Worm (Caenorhabditis elegans) whole organism, L3 larva: ENCODE data around the gene ttr-21.

Source experiments
- R02D3.7 ChIP-seq: fragments of 150-350 bp; optimal IDR thresholded peaks from 2 replicates; lab custom pipeline; 2014; ENCODE audit warnings: missing biosample characterization, missing genetic modification characterization
- ZK546.5 ChIP-seq: sonication (generic microtip); optimal IDR thresholded peaks from 2 replicates; lab custom pipeline; 2017; ENCODE audit warnings: missing biosample characterization, missing genetic modification characterization
- aly-2 ChIP-seq: fragments of 150-350 bp; optimal IDR thresholded peaks from 2 replicates; lab custom pipeline; 2014; ENCODE audit warnings: missing biosample characterization, missing genetic modification characterization
- ceh-16 ChIP-seq: sonication (generic microtip); optimal IDR thresholded peaks from 2 replicates; lab custom pipeline; 2017; ENCODE audit warnings: missing biosample characterization, missing genetic modification characterization
- ceh-28 ChIP-seq: fragments of 150-350 bp; optimal IDR thresholded peaks from 2 replicates; lab custom pipeline; 2014; ENCODE audit warnings: missing biosample characterization, missing genetic modification reagents, missing genetic modification characterization
- ceh-82 ChIP-seq: fragments of 150-350 bp; optimal IDR thresholded peaks from 2 replicates; lab custom pipeline; 2014; ENCODE audit warnings: missing biosample characterization, missing genetic modification characterization
- ceh-9 ChIP-seq: sonication (generic microtip); optimal IDR thresholded peaks from 2 replicates; lab custom pipeline; 2018; ENCODE audit warnings: missing biosample characterization, missing genetic modification characterization
- daf-12 ChIP-seq: fragments of 150-350 bp; optimal IDR thresholded peaks from 2 replicates; lab custom pipeline; 2014; ENCODE audit warnings: missing biosample characterization, missing genetic modification reagents, missing genetic modification characterization
- egl-27 ChIP-seq: sonication (generic microtip); optimal IDR thresholded peaks from 4 replicates; lab custom pipeline; 2017; ENCODE audit warnings: missing biosample characterization, missing genetic modification reagents, missing genetic modification characterization
- elt-1 ChIP-seq: fragments of 150-350 bp; optimal IDR thresholded peaks from 2 replicates; lab custom pipeline; 2014; ENCODE audit warnings: missing biosample characterization, missing genetic modification characterization
- elt-3 ChIP-seq, 3 experiments: fragments of 150-350 bp in 1 of 3; sonication (generic microtip) in 2 of 3; optimal IDR thresholded peaks; 2 replicates in 2 of 3; 4 replicates in 1 of 3; lab custom pipeline; 2014 to 2017; ENCODE audit warnings: missing biosample characterization in 3 of 3, missing genetic modification characterization in 3 of 3
- eor-1 ChIP-seq, 2 experiments: fragments of 150-350 bp; optimal IDR thresholded peaks; 2 replicates each; lab custom pipeline; 2014 to 2018; ENCODE audit warnings: missing biosample characterization in 2 of 2, missing genetic modification characterization in 2 of 2
- fkh-10 ChIP-seq: sonication (generic microtip); optimal IDR thresholded peaks from 2 replicates; lab custom pipeline; 2017; ENCODE audit warnings: missing biosample characterization, missing genetic modification reagents, missing genetic modification characterization
- fkh-2 ChIP-seq: fragments of 150-350 bp; optimal IDR thresholded peaks from 2 replicates; lab custom pipeline; 2014; ENCODE audit warnings: missing biosample characterization, missing genetic modification reagents, missing genetic modification characterization
- jun-1 ChIP-seq: fragments of 150-350 bp; optimal IDR thresholded peaks from 2 replicates; lab custom pipeline; 2014; ENCODE audit warnings: missing biosample characterization, missing genetic modification reagents, missing genetic modification characterization
- lin-15B ChIP-seq: fragments of 150-350 bp; optimal IDR thresholded peaks from 2 replicates; lab custom pipeline; 2014; ENCODE audit warnings: missing biosample characterization, missing genetic modification characterization
- lin-39 ChIP-seq: fragments of 150-350 bp; optimal IDR thresholded peaks from 2 replicates; lab custom pipeline; 2018; ENCODE audit warnings: missing biosample characterization, missing genetic modification reagents, missing genetic modification characterization
- mdl-1 ChIP-seq: fragments of 150-350 bp; optimal IDR thresholded peaks from 2 replicates; lab custom pipeline; 2014; ENCODE audit warnings: missing biosample characterization, missing genetic modification characterization
- nfya-1 ChIP-seq: sonication (generic microtip); optimal IDR thresholded peaks from 2 replicates; lab custom pipeline; 2017; ENCODE audit warnings: missing genetic modification characterization, mild to moderate bottlenecking, missing compliant biosample characterization, antibody characterized with exemption, moderate library complexity; ENCODE audit not compliant: insufficient read depth
- nhr-23 ChIP-seq: fragments of 150-350 bp; optimal IDR thresholded peaks from 2 replicates; lab custom pipeline; 2014; ENCODE audit warnings: missing biosample characterization, missing genetic modification reagents, missing genetic modification characterization
- nhr-237 ChIP-seq: fragments of 150-350 bp; optimal IDR thresholded peaks from 2 replicates; lab custom pipeline; 2014; ENCODE audit warnings: missing biosample characterization, missing genetic modification characterization
- nhr-25 ChIP-seq: sonication (generic microtip); optimal IDR thresholded peaks from 2 replicates; lab custom pipeline; 2017; ENCODE audit warnings: missing biosample characterization, missing genetic modification characterization
- nhr-28 ChIP-seq: fragments of 150-350 bp; optimal IDR thresholded peaks from 2 replicates; lab custom pipeline; 2014; ENCODE audit warnings: missing biosample characterization, missing genetic modification characterization
- nhr-43 ChIP-seq: sonication (generic microtip); optimal IDR thresholded peaks from 2 replicates; lab custom pipeline; 2016; ENCODE audit warnings: mild to moderate bottlenecking, missing genetic modification characterization, missing compliant biosample characterization; ENCODE audit not compliant: poor library complexity, severe bottlenecking
- nhr-76 ChIP-seq: fragments of 150-350 bp; sonication (generic microtip); optimal IDR thresholded peaks from 5 replicates; lab custom pipeline; 2014; ENCODE audit warnings: missing biosample characterization, missing genetic modification characterization
- nhr-77 ChIP-seq: fragments of 150-350 bp; optimal IDR thresholded peaks from 2 replicates; lab custom pipeline; 2014; ENCODE audit warnings: missing biosample characterization, missing genetic modification characterization
- pqm-1 ChIP-seq: fragments of 150-350 bp; optimal IDR thresholded peaks from 2 replicates; lab custom pipeline; 2017; ENCODE audit warnings: missing biosample characterization, missing genetic modification characterization, inconsistent platforms
- sea-2 ChIP-seq: fragments of 150-350 bp; sonication (generic microtip); optimal IDR thresholded peaks from 4 replicates; lab custom pipeline; 2014; ENCODE audit warnings: missing biosample characterization, missing genetic modification reagents, missing genetic modification characterization
- skn-1 ChIP-seq: fragments of 150-350 bp; optimal IDR thresholded peaks from 2 replicates; lab custom pipeline; 2014; ENCODE audit warnings: missing biosample characterization, missing genetic modification characterization
- snpc-4 ChIP-seq: fragments of 150-350 bp; optimal IDR thresholded peaks from 2 replicates; lab custom pipeline; 2014; ENCODE audit warnings: missing biosample characterization, missing genetic modification characterization
- tbx-2 ChIP-seq: sonication (generic microtip); optimal IDR thresholded peaks from 2 replicates; lab custom pipeline; 2016; ENCODE audit warnings: mild to moderate bottlenecking, missing genetic modification characterization, missing compliant biosample characterization
- unc-62 ChIP-seq: fragments of 150-350 bp; sonication (generic microtip); optimal IDR thresholded peaks from 4 replicates; lab custom pipeline; 2014; ENCODE audit warnings: missing biosample characterization, missing genetic modification reagents, missing genetic modification characterization
- zag-1 ChIP-seq: fragments of 150-350 bp; optimal IDR thresholded peaks from 2 replicates; lab custom pipeline; 2014; ENCODE audit warnings: missing biosample characterization, missing genetic modification characterization
- ztf-4 ChIP-seq: fragments of 150-350 bp; optimal IDR thresholded peaks from 2 replicates; lab custom pipeline; 2014; ENCODE audit warnings: missing biosample characterization, missing genetic modification characterization

Gene ttr-21

DNA sequence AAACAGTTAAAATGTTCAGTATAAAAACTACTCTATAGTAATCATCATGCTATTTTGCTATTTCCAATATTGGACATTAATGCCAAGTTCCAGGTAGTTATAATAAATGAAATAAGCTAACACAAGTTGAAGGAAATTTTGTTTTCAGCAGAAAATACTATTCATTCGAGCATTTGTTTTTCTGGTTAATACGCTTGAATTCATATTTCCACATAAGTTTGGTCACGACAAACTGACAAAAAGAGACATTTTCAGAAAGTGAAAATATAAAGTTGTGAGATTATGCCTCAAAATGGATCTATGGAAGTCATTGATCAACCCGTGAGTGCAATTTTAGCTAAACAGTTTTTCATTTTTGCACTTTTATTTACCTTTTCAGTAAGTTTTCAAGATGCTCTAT lies 9.1 kb downstream of the ttr-21 start, which contains the start of gene srx-131:
srx-131 (plus strand) TSS at position 301 of the 400 bp plus-strand sequence.
- no peak for TF ChIP-seq ceh-28 (tag; lab: Kevin White, UChicago)
- TF ChIP-seq ceh-16 (tag; lab: Kevin White, UChicago) = no peak
- no peak for TF ChIP-seq eor-1 (tag; optimal IDR thresholded peaks at IDR 0.05; lab: Kevin White, UChicago)
- TF ChIP-seq nhr-237 (tag; lab: Kevin White, UChicago) = no peak
- TF ChIP-seq elt-3 (tag; optimal IDR thresholded peaks at IDR 0.05; lab: Kevin White, UChicago) = no peak
- TF ChIP-seq ceh-82 (tag; lab: Kevin White, UChicago) = no peak
- TF ChIP-seq lin-15B = no peak
- no peak for TF ChIP-seq elt-1 (tag; lab: Kevin White, UChicago)
- TF ChIP-seq pqm-1 (tag; lab: Kevin White, UChicago) = no peak
- TF ChIP-seq zag-1 (tag; lab: Kevin White, UChicago) = no peak
- no peak for TF ChIP-seq nhr-25 (tag; lab: Kevin White, UChicago)
- no peak for TF ChIP-seq skn-1
- TF ChIP-seq jun-1 (tag; lab: Kevin White, UChicago) = no peak
- TF ChIP-seq lin-39 = no peak
- no peak for TF ChIP-seq egl-27 (tag; lab: Kevin White, UChicago)
- TF ChIP-seq mdl-1 = no peak

DNA sequence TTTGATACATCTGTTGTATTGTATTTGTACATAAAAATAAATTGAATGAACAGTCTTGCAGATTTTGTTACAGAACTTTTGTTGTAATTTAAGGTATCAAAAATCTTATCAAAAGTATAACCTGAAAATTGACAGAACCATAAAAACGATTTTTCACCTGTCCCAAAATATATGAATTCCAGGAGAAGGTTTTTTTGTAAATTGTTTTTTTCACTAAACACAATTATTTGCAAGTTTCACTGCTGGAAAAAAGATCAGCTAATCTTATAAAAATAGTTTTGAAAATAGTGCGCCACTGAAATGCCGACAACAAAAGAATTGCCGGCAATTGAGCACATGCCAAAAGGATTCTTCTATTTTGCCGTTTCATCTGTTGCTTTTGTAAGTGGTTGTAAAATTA lies 11.1 kb downstream of the ttr-21 start, which contains the start of gene srx-130:
srx-130 (plus strand) TSS at position 301 of the 400 bp plus-strand sequence.
- TF ChIP-seq zag-1 (tag; lab: Kevin White, UChicago) (no peak), daf-12 (tag; lab: Kevin White, UChicago) (no peak)

DNA sequence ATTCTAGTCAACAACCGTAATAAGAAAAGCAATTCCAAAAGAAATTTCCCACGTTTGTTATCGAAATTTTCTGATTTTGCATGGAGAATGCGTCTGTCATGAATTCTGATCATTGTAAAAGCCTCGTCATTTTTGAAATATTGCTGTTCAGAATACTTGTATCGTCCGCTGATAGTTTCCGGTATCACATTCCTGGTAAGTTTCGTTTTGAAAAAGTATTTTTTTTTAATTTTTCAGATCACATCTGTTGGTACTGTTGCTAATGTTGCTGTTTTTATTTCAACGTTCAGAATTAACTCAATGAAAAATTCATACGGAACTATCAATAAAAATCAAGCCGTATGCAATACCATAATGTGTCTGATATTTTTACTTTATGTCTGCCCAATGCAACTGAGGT lies 13.3 kb downstream of the ttr-21 start, which contains the start of gene srx-17:
srx-17 (plus strand) TSS at position 301 of the 400 bp plus-strand sequence.
- TF ChIP-seq ZK546.5 (tag; lab: Kevin White, UChicago) (no peak), nfya-1 (no peak), nhr-77 (no peak), mdl-1 (no peak), unc-62 (GFP tag; lab: Kevin White, UChicago) (no peak), daf-12 (tag; lab: Kevin White, UChicago) (no peak), ceh-9 (tag; lab: Kevin White, UChicago) (no peak), sea-2 (GFP tag; lab: Kevin White, UChicago) (no peak), tbx-2 (tag; lab: Kevin White, UChicago) (no peak), egl-27 (tag; lab: Kevin White, UChicago) (no peak), pqm-1 (tag; lab: Kevin White, UChicago) (no peak), ceh-82 (tag; lab: Kevin White, UChicago) (no peak), elt-1 (tag; lab: Kevin White, UChicago) (no peak)

DNA sequence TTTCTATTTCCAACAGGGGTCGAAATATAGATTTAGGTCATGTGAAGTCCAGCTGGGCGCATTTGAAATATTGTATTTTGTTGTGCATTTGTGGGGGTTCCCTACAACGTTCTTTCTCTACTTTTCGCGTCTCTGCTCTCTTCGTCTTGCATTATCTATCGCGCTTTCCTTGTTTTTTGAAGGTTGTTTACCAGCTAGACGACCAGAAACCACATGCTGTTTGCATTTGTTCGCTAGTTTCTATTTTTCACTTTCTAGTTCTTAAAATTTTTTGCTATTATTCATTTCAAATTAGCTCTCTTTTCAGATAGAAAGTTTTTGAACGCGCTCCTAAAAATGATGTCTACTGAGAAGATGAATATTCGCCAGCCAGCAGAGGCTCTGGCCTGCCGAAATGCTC lies 14.8 kb downstream of the ttr-21 start, which contains the start of gene F55B12.10:
F55B12.10 (plus strand) TSS at position 301 of the 400 bp plus-strand sequence.
- TF ChIP-seq nhr-25 (tag; lab: Kevin White, UChicago) = no peak
- no peak for TF ChIP-seq lin-15B
- TF ChIP-seq R02D3.7 (tag; lab: Kevin White, UChicago) = no peak
- no peak for TF ChIP-seq skn-1
- no peak for TF ChIP-seq nfya-1
- TF ChIP-seq, all 47 proteins: peak for 0

DNA sequence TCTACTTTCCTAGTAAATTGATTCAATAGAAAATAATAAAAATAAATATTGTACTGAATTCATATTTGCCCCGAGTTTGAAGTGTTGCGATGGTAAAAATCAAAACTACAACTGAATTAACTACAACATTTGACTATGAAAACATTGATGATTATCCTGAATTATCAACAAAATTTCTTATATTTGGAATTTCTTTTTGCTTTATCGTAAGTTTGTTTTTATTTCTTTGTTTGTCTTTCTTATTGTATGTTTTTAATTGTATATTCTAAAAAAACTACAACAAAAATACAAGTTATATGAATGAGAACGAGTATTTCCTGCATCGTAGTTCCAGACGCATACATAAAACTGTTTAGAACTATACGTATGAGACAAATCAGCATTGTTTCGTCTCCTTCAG lies 17.0 kb downstream of the ttr-21 start, which contains the start of gene srx-128:
srx-128 (plus strand) TSS at position 301 of the 400 bp plus-strand sequence.
- TF ChIP-seq ztf-4 (no peak), nfya-1 (no peak), nhr-76 (no peak), aly-2 (no peak), nhr-77 (no peak), fkh-2 (tag; lab: Kevin White, UChicago) (no peak), nhr-23 (tag; lab: Kevin White, UChicago) (no peak), nhr-28 (no peak), egl-27 (tag; lab: Kevin White, UChicago) (no peak), snpc-4 (tag; lab: Kevin White, UChicago) (no peak), nhr-43 (tag; lab: Kevin White, UChicago) (no peak), fkh-10 (GFP tag; lab: Kevin White, UChicago) (no peak)
- TF ChIP-seq, all 47 proteins: peak for 0
